Fruit fly (Drosophila melanogaster): Measurements from ENCODE around the gene CG10559.
A peak's percentile ranks its signal among the peaks of the same experiment; 100 is the strongest.

CG10559 gene

dm6 chr3R:25281165-25281564, 34.8 kb downstream of the CG10559 start, which contains the start of gene CG11892 (continued):
- TF ChIP-seq CG7928 (GFP tag; optimal IDR thresholded peaks at IDR 0.05) = peak; percentile 45
- peak; percentile 49 for TF ChIP-seq CG17568 (GFP tag; optimal IDR thresholded peaks at IDR 0.05)
- TF ChIP-seq CG15514 (GFP tag; optimal IDR thresholded peaks at IDR 0.05) = peak; percentile 53
- peak; percentile 51 for TF ChIP-seq unpg (GFP tag; optimal IDR thresholded peaks at IDR 0.05)
- no peak for TF ChIP-seq hkb (optimal IDR thresholded peaks at IDR 0.05)
- peak; percentile 27; the same call in 1 of the 2 replicates for TF ChIP-seq hkb (GFP tag; IDR thresholded peaks at IDR 0.05)
- peak; percentile 76 for TF ChIP-seq CG13296 (GFP tag; optimal IDR thresholded peaks at IDR 0.05)
- TF ChIP-seq Fer1 (GFP tag; optimal IDR thresholded peaks at IDR 0.05) = peak; percentile 74
- TF ChIP-seq schlank (tag; optimal IDR thresholded peaks at IDR 0.05) = peak; percentile 79
- peak; percentile 6 for TF ChIP-seq CG8359 (GFP tag; optimal IDR thresholded peaks at IDR 0.05; ENCODE audit: borderline replicate concordance)
- TF ChIP-seq Meics (GFP tag; optimal IDR thresholded peaks at IDR 0.05) = peak; percentile 55
- TF ChIP-seq Sin3A (optimal IDR thresholded peaks at IDR 0.05) = no peak
- TF ChIP-seq C15 (GFP tag; IDR thresholded peaks at IDR 0.05) = 0 out of 3 replicates have a peak, but pooled peaks have one; percentile 32
- TF ChIP-seq Sox100B (GFP tag; optimal IDR thresholded peaks at IDR 0.05) = peak; percentile 17
- TF ChIP-seq cwo (GFP tag; optimal IDR thresholded peaks at IDR 0.05) = peak; percentile 54
- peak; percentile 21; the same call in 1 of the 2 replicates for TF ChIP-seq Atf6 (GFP tag; IDR thresholded peaks at IDR 0.05)
- no peak for TF ChIP-seq corto (GFP tag; optimal IDR thresholded peaks at IDR 0.05)
- peak; percentile 68 for TF ChIP-seq CG13894 (tag; optimal IDR thresholded peaks at IDR 0.05)
- TF ChIP-seq CG10147 (GFP tag; optimal IDR thresholded peaks at IDR 0.05) = peak; percentile 27
- TF ChIP-seq fru (optimal IDR thresholded peaks at IDR 0.05) = no peak
- no peak for TF ChIP-seq hb (GFP tag; IDR thresholded peaks at IDR 0.05; ENCODE audit: partially characterized antibody)
- peak; percentile 27 for TF ChIP-seq dmrt99B (tag; optimal IDR thresholded peaks at IDR 0.05)
- peak; percentile 73 for TF ChIP-seq Hmr (GFP tag; optimal IDR thresholded peaks at IDR 0.05)
- TF ChIP-seq nau (GFP tag; optimal IDR thresholded peaks at IDR 0.05) = no peak
- TF ChIP-seq sd (tag; optimal IDR thresholded peaks at IDR 0.05) = peak; percentile 31
- no peak for TF ChIP-seq Med (GFP tag)
- peak; percentile 49 for TF ChIP-seq wek (GFP tag; optimal IDR thresholded peaks at IDR 0.05)
- no peak for TF ChIP-seq CG8290 (GFP tag; optimal IDR thresholded peaks at IDR 0.05)
- TF ChIP-seq CG8290 (tag; optimal IDR thresholded peaks at IDR 0.05) = peak in 1 of 2 experiments; percentile 93
- peak; percentile 69 for TF ChIP-seq MTF-1 (GFP tag; optimal IDR thresholded peaks at IDR 0.05; ENCODE audit: borderline replicate concordance)
- peak; percentile 65 for TF ChIP-seq CG2678 (tag; optimal IDR thresholded peaks at IDR 0.05)
- no peak for TF ChIP-seq Dll (GFP tag; IDR thresholded peaks at IDR 0.05; ENCODE audit: partially characterized antibody)
- TF ChIP-seq CG32532 (GFP tag; IDR thresholded peaks at IDR 0.05) = no peak
- peak; percentile 31 for TF ChIP-seq CG15011 (GFP tag; optimal IDR thresholded peaks at IDR 0.05)
- TF ChIP-seq Sox102F (GFP tag; optimal IDR thresholded peaks at IDR 0.05) = peak; percentile 37
- 0 out of 3 replicates have a peak, but pooled peaks have one; percentile 13 for TF ChIP-seq CG14050 (GFP tag; IDR thresholded peaks at IDR 0.05)
- peak; percentile 56 for TF ChIP-seq Fer3 (tag; optimal IDR thresholded peaks at IDR 0.05)
- TF ChIP-seq gro (GFP tag; optimal IDR thresholded peaks at IDR 0.05) = no peak
- no peak for TF ChIP-seq Mes4 (GFP tag; optimal IDR thresholded peaks at IDR 0.05)
- peak; percentile 66 for TF ChIP-seq CG3281 (GFP tag; optimal IDR thresholded peaks at IDR 0.05)
- TF ChIP-seq Abd-B (GFP tag; optimal IDR thresholded peaks at IDR 0.05) = no peak
- peak; percentile 68 for TF ChIP-seq scrt (GFP tag; optimal IDR thresholded peaks at IDR 0.05)
- TF ChIP-seq CG12769 (tag; optimal IDR thresholded peaks at IDR 0.05) = peak; percentile 87
- no peak for TF ChIP-seq CG42726 (GFP tag; IDR thresholded peaks at IDR 0.05; ENCODE audit: partially characterized antibody)
- TF ChIP-seq Camta (GFP tag; optimal IDR thresholded peaks at IDR 0.05) = no peak
- TF ChIP-seq otp (GFP tag; IDR thresholded peaks at IDR 0.05) = peak; percentile 45; the same call in 1 of the 3 replicates
- peak; percentile 27; the same call in 1 of the 2 replicates for TF ChIP-seq CG14014 (GFP tag; IDR thresholded peaks at IDR 0.05)
- TF ChIP-seq CrebB (tag; optimal IDR thresholded peaks at IDR 0.05) = peak; percentile 66
- peak; percentile 17 for TF ChIP-seq CG34376 (GFP tag; optimal IDR thresholded peaks at IDR 0.05)
- TF ChIP-seq CG5180 (GFP tag; optimal IDR thresholded peaks at IDR 0.05) = peak; percentile 33

All from whole organism, embryonic.